Worm (Caenorhabditis elegans): ENCODE data around the gene ptrn-1.

ce11 chrX:17054121-17054520, 24.1 kb upstream of the ptrn-1 start:
- TF ChIP-seq T22C8.4 (GFP tag; IDR thresholded peaks at IDR 0.05): no peak
- TF ChIP-seq flt-1 (GFP tag; IDR thresholded peaks at IDR 0.05): no peak
- TF ChIP-seq med-1 (GFP tag; optimal IDR thresholded peaks at IDR 0.05; ENCODE audit: insufficient read depth): no peak

Data from whole organism, midembryonic.